Worm (Caenorhabditis elegans): ENCODE data around the gene H23L24.1.

DNA sequence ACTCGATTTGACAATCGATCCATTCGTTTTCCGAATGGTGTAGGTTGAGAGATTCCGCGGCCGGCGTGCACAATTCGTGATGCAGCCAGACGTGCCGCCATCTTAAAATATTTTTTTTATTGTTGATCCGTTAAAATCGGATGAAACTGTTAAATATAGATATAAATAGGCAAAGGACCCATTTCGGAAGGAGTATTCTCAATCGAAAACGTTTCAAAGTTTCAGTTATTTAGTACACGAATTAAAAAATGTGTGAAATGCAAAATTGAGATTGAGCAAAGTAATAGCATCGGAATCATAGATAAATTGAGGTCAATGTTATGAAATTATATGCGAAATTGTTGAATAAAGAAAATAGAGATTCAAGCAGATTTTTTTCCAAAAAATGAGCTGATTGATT is 21.7 kb downstream of the H23L24.1 start, which contains the start of gene mrps-33:
- TF ChIP-seq dao-5 (tag; optimal IDR thresholded peaks at IDR 0.05) (no peak), him-1 (tag; optimal IDR thresholded peaks at IDR 0.05) (no peak), W03F9.2 (tag; optimal IDR thresholded peaks at IDR 0.05) (no peak)

Data from whole organism, L4/young adult.